Fruit fly (Drosophila melanogaster): ENCODE measurements around the gene CG16753.

dm6 chr3L:3045256-3045743, 9.6 kb upstream of the CG16753 start:
- TF ChIP-seq h (optimal IDR thresholded peaks at IDR 0.05) (no peak), ttk (optimal IDR thresholded peaks at IDR 0.05) (no peak), Myc (optimal IDR thresholded peaks at IDR 0.05) (no peak), insv (optimal IDR thresholded peaks at IDR 0.05) (no peak)

All from Kc167 (cell line).